Fruit fly (Drosophila melanogaster) whole organism, embryonic: ENCODE measurements around the gene Cnep1r2.

ENCODE experiments used
- CG10959 ChIP-seq: fragments of 200-800 bp; sonication (Bioruptor generic); IDR thresholded peaks from 2 replicates; pipeline ENCODE4 v1.3.6; 2022; ENCODE audit warnings: missing biosample characterization, missing genetic modification characterization
- CG15011 ChIP-seq: fragments of 200-800 bp; sonication (Bioruptor generic); optimal IDR thresholded peaks from 3 replicates; lab custom pipeline; 2018; ENCODE audit warnings: missing biosample characterization, mild to moderate bottlenecking, missing genetic modification characterization
- CG15514 ChIP-seq: fragments of 200-800 bp; sonication (Bioruptor generic); optimal IDR thresholded peaks from 3 replicates; lab custom pipeline; 2017; ENCODE audit warnings: missing biosample characterization, missing genetic modification characterization, mild to moderate bottlenecking, moderate library complexity, missing genetic modification reagents
- CG17359 ChIP-seq: fragments of 200-800 bp; sonication (Bioruptor generic); optimal IDR thresholded peaks from 3 replicates; lab custom pipeline; 2018; ENCODE audit warnings: missing biosample characterization, mild to moderate bottlenecking, missing genetic modification characterization, moderate library complexity
- CG31388 ChIP-seq: fragments of 200-800 bp; sonication (Bioruptor generic); optimal IDR thresholded peaks from 2 replicates; lab custom pipeline; 2016; ENCODE audit warnings: missing biosample characterization, missing genetic modification characterization
- CG32772 ChIP-seq: fragments of 200-800 bp; sonication (Bioruptor generic); IDR thresholded peaks from 2 replicates; pipeline ENCODE4 v1.3.6; 2022; ENCODE audit warnings: missing biosample characterization, missing genetic modification characterization
- CG4424 ChIP-seq: fragments of 200-800 bp; sonication (Bioruptor generic); optimal IDR thresholded peaks from 3 replicates; lab custom pipeline; 2016; ENCODE audit warnings: missing biosample characterization, missing genetic modification characterization
- CG6654 ChIP-seq: fragments of 200-800 bp; sonication (Bioruptor generic); optimal IDR thresholded peaks from 2 replicates; lab custom pipeline; 2017; ENCODE audit warnings: missing biosample characterization, mild to moderate bottlenecking, missing genetic modification characterization
- Max ChIP-seq: fragments of 200-800 bp; sonication (Bioruptor generic); optimal IDR thresholded peaks from 2 replicates; lab custom pipeline; 2016; ENCODE audit warnings: missing biosample characterization, mild to moderate bottlenecking, missing genetic modification characterization
- Xrp1 ChIP-seq: fragments of 200-800 bp; sonication (Bioruptor generic); IDR thresholded peaks from 2 replicates; pipeline ENCODE4 v1.3.6; 2022; ENCODE audit warnings: missing biosample characterization, missing genetic modification characterization
- hb ChIP-seq: fragments of 200-800 bp; sonication (Bioruptor generic); IDR thresholded peaks from 3 replicates; pipeline ENCODE4 v1.3.6; 2022; ENCODE audit warnings: missing biosample characterization, missing genetic modification characterization; ENCODE audit not compliant: partially characterized antibody
- nau ChIP-seq: fragments of 200-800 bp; sonication (Bioruptor generic); optimal IDR thresholded peaks from 3 replicates; lab custom pipeline; 2017; ENCODE audit warnings: missing biosample characterization, mild to moderate bottlenecking, missing genetic modification characterization, missing genetic modification reagents
- tna ChIP-seq: fragments of 200-800 bp; sonication (Bioruptor generic); IDR thresholded peaks from 2 replicates; pipeline ENCODE4 v1.3.6; 2022; ENCODE audit warnings: missing biosample characterization, missing genetic modification characterization; ENCODE audit not compliant: partially characterized antibody
- zf30C ChIP-seq: fragments of 200-800 bp; sonication (Bioruptor generic); optimal IDR thresholded peaks from 3 replicates; lab custom pipeline; 2018; ENCODE audit warnings: missing biosample characterization, mild to moderate bottlenecking, missing genetic modification characterization

DNA sequence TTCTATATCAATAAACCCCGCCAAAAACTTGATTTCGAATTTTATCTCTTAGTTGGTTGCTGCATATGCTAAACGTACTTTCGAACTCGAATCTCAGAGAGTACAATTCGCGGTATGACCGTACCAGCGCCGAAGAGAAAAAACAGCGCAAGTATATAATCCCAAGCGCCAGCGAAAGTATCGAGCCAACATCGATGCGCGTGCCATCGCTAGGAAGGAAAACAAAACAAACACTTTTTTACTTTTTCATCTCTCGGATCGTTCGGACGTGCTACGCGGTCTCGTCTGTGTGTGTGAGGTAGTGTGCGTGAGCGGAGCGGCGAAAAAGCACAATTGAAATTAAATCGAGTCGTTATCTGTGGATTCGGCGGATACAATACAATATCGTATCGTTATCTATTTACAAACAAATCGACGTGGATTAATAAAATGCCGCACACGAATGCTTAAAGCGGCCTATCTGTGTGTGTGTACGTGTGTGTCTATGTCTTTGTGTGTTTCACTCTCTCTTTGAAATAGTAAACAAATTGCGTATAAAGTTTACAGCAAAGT, 26.6 kb downstream of the Cnep1r2 start, which contains the start of gene simj:
- TF ChIP-seq tna (GFP tag; lab: Robert Waterston, UW) (peak; percentile 84), CG4424 (GFP tag; lab: Kevin White, UChicago) (no peak), nau (GFP tag; lab: Kevin White, UChicago) (peak; percentile 58), CG31388 (no peak), CG17359 (tag; lab: Kevin White, UChicago) (peak; percentile 29), CG15011 (GFP tag; lab: Kevin White, UChicago) (no peak), CG32772 (no peak), CG10959 (GFP tag; lab: Robert Waterston, UW) (peak; percentile 29; the same call in 1 of the 2 replicates), CG15514 (peak; percentile 87), Max (peak; percentile 36), Xrp1 (GFP tag; lab: Robert Waterston, UW) (peak; percentile 39; the same call in 1 of the 2 replicates), hb (GFP tag; lab: Robert Waterston, UW) (peak; percentile 59), zf30C (GFP tag; lab: Kevin White, UChicago) (peak; percentile 6), CG6654 (no peak)
